Worm (Caenorhabditis elegans): ENCODE results near the gene nrx-1.

DNA sequence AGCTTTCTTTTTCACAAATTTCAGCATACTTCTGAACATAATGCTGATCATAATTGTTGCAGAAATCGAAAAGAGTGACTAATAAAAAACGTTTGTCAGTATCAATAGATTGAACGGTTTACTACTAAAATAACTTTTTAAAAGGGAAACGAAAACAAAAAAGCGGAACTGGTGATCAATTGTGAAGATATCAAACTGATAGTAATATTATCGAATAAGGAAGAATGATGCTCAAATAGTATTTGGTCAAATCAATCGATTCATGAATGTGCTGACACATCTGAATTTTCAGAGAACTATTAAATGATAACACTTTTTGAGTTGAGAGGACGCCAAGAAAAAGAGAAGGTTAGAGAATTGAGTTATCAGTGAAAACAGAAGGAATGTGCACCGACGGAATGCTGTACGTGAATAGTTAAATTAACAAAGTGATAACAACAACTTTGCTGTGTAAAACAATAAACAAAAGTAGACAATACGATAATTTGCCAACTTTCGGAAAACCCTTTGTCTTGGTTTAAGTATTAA lies 48.2 kb upstream of the nrx-1 start, which contains the start of gene D1054.5:
- no peak for TF ChIP-seq W03F9.2 (tag; optimal IDR thresholded peaks at IDR 0.05)
- no peak for TF ChIP-seq him-1 (tag; optimal IDR thresholded peaks at IDR 0.05)

All from whole organism, L4/young adult.